Fruit fly (Drosophila melanogaster) Kc167 (cell line): ENCODE data around the gene Pax.

Source experiments
- Myc ChIP-seq: fragments of >200 bp; optimal IDR thresholded peaks from 2 replicates; lab custom pipeline; 2017; ENCODE audit warnings: missing external identifiers
- Sin3A ChIP-seq: fragments of >200 bp; optimal IDR thresholded peaks from 2 replicates; lab custom pipeline; 2018; ENCODE audit warnings: missing external identifiers
- h ChIP-seq: fragments of >200 bp; optimal IDR thresholded peaks from 3 replicates; lab custom pipeline; 2018; ENCODE audit warnings: missing external identifiers
- insv ChIP-seq: fragments of >200 bp; optimal IDR thresholded peaks from 3 replicates; lab custom pipeline; 2018; ENCODE audit warnings: missing external identifiers
- psq ChIP-seq: fragments of >200 bp; optimal IDR thresholded peaks from 2 replicates; lab custom pipeline; 2017; ENCODE audit warnings: missing external identifiers
- ttk ChIP-seq: sonication (Bioruptor generic); optimal IDR thresholded peaks from 2 replicates; lab custom pipeline; 2017; ENCODE audit warnings: missing external identifiers

Gene Pax

DNA sequence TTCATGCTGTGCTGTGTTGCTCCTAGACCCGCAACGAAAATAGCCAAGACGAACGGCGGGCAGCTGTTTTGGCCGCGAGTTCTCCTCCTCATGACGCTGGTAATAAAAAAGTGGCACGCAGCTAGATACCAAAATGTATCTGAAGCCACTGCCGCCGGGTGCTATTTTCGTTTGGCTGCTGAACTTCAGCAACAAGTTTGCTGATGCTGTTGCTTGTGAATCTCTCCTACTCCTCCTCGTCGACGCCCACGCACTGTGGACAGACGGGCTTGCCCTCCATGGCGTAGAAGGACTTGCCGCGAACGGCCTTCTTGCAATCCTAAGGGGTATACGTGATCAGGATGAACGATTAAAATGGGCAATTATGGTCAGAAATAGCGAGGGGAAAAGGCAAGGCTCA is 23.0 kb downstream of the Pax start:
- TF ChIP-seq Sin3A (lab: Kevin White, UChicago) = no peak
- no peak for TF ChIP-seq insv (lab: Kevin White, UChicago)
- no peak for TF ChIP-seq psq
- TF ChIP-seq h (lab: Kevin White, UChicago) = no peak
- no peak for TF ChIP-seq ttk
- TF ChIP-seq Myc = no peak

DNA sequence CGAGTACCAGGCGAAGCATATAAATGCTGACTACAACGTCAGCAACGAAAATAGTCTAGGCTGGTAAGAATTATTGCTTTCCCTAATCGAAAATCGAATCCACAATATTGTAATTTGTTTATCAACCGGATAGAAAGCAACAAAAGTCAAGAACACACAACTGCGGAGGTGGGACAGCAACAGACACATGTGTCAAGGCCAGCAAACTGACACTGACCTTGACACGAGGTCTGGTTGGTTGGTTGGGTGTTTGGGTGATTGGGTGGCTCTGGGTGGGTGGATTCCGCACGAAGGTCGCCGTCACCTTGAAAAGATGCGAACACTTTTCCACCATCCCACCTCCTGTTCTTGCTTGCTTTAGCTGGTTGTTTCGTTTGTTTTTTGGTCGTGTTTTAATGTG is 23.7 kb downstream of the Pax start:
- TF ChIP-seq Sin3A (lab: Kevin White, UChicago) = no peak
- TF ChIP-seq h (lab: Kevin White, UChicago) = no peak
- TF ChIP-seq psq = no peak
- no peak for TF ChIP-seq insv (lab: Kevin White, UChicago)
- no peak for TF ChIP-seq Myc
- TF ChIP-seq ttk = no peak

DNA sequence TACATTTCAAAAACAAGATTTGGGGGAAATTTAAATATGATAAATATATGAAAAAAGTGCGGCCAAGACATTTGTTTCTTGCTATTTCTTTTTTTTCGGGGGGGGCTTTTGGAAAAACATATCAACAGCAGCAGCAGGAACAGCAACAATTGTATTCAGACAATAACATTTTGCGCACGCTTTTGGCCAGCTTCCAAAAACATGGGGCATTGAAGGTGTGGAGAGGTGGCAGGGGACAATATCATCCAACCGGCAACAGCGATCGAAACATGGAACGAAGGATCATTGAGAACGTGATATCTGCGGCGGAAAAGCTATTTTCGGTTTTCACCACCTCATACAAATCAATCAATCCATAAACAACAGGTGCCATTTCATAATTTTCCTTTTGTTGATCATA is 24.5 kb downstream of the Pax start:
- TF ChIP-seq psq (no peak), insv (lab: Kevin White, UChicago) (no peak), h (lab: Kevin White, UChicago) (no peak), Myc (no peak), ttk (no peak), Sin3A (lab: Kevin White, UChicago) (no peak)

DNA sequence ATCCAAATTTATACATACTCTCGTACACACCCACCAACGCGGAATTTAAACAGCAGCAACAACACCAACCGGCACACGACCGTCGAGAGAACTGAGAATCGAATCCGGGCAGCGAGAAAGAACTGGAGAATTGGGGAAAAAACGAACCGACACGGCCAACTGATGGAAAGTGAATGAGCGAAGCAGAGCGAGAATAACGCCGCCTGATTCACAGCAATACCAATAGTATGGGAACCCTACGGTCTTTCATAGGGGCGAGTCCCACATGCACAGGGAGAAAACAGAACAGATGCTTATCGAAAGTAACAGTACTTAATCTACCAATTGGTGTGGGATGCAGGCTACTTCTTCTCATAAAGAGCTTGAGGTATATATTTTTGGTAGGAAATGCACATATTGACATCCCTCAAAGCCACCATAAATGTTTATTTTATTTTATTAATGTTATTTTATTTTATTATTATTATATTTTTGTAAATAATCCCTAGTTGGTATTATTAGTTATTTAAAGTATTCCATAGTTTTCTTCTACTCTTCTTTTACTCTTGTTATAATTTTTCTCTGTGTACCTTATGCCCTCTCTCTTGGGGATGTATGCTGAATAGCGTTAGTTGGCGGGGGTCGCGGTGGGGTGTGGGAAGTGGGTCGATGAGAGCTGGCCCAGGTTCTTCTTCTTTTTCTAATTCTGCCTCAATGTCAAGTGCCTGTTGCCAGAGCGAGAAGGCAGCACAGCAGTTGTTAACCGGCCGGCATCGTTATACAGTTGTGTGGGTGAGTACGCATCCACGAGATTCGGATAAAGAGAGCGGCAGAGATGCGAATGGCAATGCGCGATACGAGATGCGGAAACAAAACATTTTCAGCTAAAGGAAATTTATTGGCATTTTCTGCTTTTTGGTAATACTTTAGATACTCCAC is 27.8 kb downstream of the Pax start, which contains the start of gene CG17544:
TSS of gene CG17544 (minus strand) at position 177 of the 918 bp plus-strand sequence.
- no peak for TF ChIP-seq psq
- TF ChIP-seq ttk = no peak
- TF ChIP-seq h (lab: Kevin White, UChicago) = no peak
- TF ChIP-seq Myc = no peak
- no peak for TF ChIP-seq insv (lab: Kevin White, UChicago)
- no peak for TF ChIP-seq Sin3A (lab: Kevin White, UChicago)

DNA sequence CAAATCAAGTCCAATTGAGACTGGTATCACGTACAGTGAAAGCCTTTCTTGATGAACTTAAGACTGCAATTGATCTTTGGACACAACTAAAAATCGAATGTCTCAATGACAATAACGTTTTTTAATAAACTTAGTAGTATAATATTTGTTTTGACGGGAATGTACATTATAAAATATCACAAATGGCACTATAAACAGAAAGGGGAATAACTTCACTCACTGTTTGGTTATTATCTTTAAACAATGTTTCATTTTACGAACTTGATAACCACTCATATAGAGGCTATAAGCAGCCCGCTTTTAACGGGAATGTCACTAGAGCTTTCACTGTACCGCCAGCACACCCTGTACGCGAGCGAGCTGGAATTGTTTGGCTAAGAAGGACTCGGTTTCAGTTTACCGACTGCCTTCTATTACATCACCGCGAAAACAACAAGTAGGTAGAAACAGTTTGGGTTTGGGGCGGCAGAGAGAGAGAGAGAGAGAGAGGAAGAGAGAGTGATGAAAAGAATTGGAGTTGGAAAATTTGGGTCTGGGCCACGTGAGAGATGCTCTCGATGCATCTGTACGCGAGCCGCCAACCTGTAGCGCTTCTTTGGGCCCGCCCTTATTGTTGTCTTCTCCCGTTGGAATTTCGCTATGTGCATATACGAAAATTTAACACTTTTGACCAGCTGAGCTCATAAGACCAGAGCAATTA is 28.6 kb downstream of the Pax start:
- no peak for TF ChIP-seq insv (lab: Kevin White, UChicago)
- no peak for TF ChIP-seq h (lab: Kevin White, UChicago)
- no peak for TF ChIP-seq ttk
- TF ChIP-seq Sin3A (lab: Kevin White, UChicago) = no peak
- no peak for TF ChIP-seq Myc

DNA sequence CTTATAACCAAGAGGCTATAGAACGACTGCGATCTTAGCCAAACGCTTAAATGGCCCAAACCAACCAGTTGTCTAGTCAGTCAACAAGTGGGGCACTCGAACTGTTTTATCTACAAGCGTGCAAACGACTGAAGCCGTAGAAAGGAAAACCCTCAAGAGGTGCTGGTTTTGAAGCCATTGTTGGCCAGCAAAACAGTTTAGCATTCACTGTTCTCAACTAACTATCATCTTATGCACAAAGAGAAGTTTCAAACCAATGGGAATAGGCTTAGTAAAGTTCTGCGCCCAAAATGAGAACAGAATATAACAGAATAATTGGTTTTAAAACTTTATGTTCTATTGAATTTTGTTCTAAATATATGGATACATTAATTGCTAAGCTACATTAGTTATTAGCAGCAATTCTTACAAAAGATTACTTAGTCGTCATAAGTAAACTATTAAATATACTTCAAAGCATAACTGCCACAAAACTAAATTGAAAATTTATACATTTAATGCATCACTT is 32.6 kb downstream of the Pax start, which contains the start of gene CG31798:
TSS of gene CG31798 (plus strand) at position 458 of the 508 bp plus-strand sequence.
- TF ChIP-seq ttk (no peak), psq (no peak), Sin3A (lab: Kevin White, UChicago) (no peak), insv (lab: Kevin White, UChicago) (no peak)

DNA sequence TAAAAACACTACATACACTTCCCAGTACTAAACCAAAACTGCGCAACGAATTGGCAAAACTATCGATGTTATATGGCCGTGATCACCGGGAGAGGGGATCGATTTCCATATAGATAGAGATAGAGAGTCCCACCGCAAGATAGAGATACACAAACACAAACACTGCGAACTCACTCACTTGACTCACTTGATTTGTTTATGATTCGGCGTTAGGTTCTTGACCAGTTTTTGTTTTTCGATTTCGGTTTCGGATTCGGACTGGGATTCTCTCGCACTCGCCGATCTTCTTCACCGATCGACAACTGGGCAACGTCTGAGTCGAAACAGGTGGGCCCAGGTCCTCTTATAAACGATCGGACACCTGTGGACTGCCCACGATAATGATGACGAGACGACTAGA is 36.6 kb downstream of the Pax start, which contains the start of gene CG17549:
TSS of gene CG17549 (minus strand) at position 327 of the 400 bp plus-strand sequence.
- TF ChIP-seq ttk = no peak

DNA sequence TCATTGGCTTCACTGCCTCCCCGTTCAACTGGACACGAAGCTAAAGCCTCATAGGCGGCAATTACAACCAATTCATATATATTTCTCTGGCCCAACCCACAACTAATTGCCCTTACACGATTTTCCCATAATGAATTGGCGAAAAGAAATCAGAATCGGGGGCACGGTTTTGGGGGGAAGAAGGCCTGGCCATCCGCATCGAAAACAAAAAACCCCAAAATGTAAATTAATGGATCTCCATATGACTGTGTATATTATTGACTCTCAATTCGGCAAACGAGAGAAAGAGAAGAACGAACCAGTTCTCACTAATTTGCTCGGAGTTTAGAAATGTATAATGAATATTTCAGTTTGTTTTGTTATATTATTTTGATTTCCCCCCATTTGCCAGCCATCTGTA is 37.4 kb downstream of the Pax start:
- TF ChIP-seq Sin3A (lab: Kevin White, UChicago) (no peak), h (lab: Kevin White, UChicago) (no peak), insv (lab: Kevin White, UChicago) (no peak), psq (no peak), Myc (no peak), ttk (no peak)

DNA sequence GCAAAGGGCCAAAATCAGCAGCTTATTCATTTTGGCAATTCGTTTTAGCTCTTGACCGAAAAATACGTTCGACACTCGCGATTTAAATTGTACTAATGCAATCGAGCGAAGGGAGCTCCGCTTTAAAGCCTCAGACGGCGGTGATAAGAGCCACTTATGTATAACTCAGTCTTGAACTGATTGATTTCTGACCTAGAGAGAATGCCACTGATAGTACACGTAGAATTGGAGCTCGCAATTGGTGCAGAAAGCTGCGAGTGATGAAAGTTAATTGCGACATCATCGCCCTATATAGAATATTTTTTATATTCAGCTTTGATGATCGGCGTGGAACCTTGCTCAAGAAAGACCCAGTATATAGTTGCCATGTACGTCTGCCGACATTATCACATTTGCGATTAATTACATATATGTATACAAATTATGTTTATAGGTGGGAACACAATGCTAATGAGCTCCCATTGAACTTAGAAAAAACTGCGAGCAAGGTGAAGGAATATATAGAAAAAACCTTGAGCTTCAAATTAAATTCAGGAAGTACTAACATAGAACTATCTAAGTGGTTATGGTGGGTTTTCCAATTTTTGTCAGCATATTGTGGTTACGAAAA is 40.2 kb downstream of the Pax start, which contains the start of gene fon:
TSS of gene fon (minus strand) at position 100 of the 610 bp plus-strand sequence.
- TF ChIP-seq Myc = no peak

DNA sequence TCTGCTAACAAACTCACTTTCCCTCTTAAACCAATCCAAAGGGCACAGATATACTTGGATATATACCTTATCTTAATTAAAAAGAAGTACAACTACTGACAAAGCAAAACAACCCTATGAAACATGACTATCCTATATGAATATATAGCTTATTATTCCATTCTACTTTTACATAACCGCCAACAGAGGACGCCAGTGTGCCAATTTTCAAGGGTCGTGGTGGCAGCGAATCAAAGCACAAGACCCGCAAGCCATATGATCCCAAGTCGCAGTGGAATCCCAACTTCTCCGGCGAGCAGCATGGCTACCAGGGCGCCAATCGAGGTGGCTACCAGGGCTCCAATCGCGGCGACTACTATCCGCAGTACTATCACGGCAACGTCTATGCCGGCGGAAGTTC is 44.0 kb downstream of the Pax start:
- TF ChIP-seq insv (lab: Kevin White, UChicago) (no peak), h (lab: Kevin White, UChicago) (no peak), ttk (no peak), psq (no peak)

DNA sequence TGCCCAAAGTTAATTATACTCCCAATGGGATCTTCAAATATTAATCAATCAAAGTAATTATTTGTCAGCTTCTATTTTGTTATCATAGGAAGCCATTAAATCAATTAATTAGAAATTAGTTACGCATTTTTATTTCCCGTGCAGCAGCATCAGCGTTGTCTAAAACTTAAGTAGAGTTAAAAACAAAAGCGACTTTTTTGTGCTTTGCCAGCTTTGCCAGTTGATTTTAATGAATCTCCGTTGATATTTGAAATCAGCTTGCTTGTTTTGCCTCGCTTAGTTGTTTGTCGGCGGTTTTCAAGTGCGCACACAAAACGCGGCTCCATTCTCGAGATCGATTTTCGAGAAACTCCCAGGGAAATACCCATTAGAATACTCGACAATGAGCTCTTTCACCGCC is 45.8 kb downstream of the Pax start, which contains the start of gene CG17350:
TSS of gene CG17350 (plus strand) at position 301 of the 400 bp plus-strand sequence.
- TF ChIP-seq insv (lab: Kevin White, UChicago) (no peak), Myc (no peak), ttk (no peak), h (lab: Kevin White, UChicago) (no peak), psq (no peak), Sin3A (lab: Kevin White, UChicago) (no peak)

DNA sequence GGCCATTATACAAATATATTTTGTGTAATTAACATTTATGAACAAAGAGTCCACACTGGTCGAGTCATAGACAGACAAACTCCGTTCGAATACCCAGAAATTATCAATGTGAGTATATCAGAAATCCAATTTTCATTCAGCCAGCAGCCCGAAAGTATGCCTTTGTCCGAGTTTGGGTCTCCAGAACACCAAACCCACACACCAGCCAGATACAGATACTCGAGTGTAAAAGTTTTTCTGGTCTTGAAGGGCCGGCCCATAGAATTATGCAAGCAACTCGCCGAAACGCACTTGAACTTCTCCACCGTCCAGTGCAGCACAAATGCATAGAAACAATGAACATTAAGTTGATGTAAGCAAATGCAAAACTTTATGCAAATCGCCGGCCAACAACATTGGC is 47.8 kb downstream of the Pax start:
- TF ChIP-seq ttk = no peak
- no peak for TF ChIP-seq Myc
- no peak for TF ChIP-seq Sin3A (lab: Kevin White, UChicago)
- no peak for TF ChIP-seq psq
- no peak for TF ChIP-seq h (lab: Kevin White, UChicago)
- no peak for TF ChIP-seq insv (lab: Kevin White, UChicago)
